Worm (Caenorhabditis elegans) whole organism, L1 larva: ENCODE measurements around the gene M03A1.3.

ENCODE experiments used
- C16A3.4 ChIP-seq: fragments of 150-350 bp; optimal IDR thresholded peaks from 2 replicates; lab custom pipeline; 2014; ENCODE audit warnings: missing biosample characterization, missing genetic modification characterization
- C34B4.2 ChIP-seq: sonication (generic microtip); optimal IDR thresholded peaks from 2 replicates; lab custom pipeline; 2017; ENCODE audit warnings: mild to moderate bottlenecking, missing genetic modification characterization, missing compliant biosample characterization
- F16B12.6 ChIP-seq: fragments of 150-350 bp; optimal IDR thresholded peaks from 2 replicates; lab custom pipeline; 2014; ENCODE audit warnings: missing biosample characterization, missing genetic modification characterization
- aha-1 ChIP-seq: fragments of 150-350 bp; optimal IDR thresholded peaks from 2 replicates; lab custom pipeline; 2014; ENCODE audit warnings: missing biosample characterization, missing genetic modification characterization
- alr-1 ChIP-seq: fragments of 200-800 bp; sonication (Bioruptor generic); optimal IDR thresholded peaks from 2 replicates; lab custom pipeline; 2018; ENCODE audit warnings: borderline replicate concordance, mild to moderate bottlenecking, missing genetic modification characterization, missing compliant biosample characterization
- ceh-63 ChIP-seq: fragments of 200-800 bp; sonication (Bioruptor generic); optimal IDR thresholded peaks from 2 replicates; lab custom pipeline; 2018; ENCODE audit warnings: mild to moderate bottlenecking, missing genetic modification characterization, missing compliant biosample characterization
- ceh-8 ChIP-seq: fragments of 200-800 bp; sonication (Bioruptor generic); optimal IDR thresholded peaks from 2 replicates; lab custom pipeline; 2018; ENCODE audit warnings: mild to moderate bottlenecking, missing genetic modification characterization, moderate library complexity, missing compliant biosample characterization
- efl-1 ChIP-seq, 4 experiments: fragments of 150-350 bp; optimal IDR thresholded peaks in 3 of 4; peaks in 1 of 4; 1 replicate in 1 of 4; 2 replicates in 3 of 4; lab custom pipeline; 2014; ENCODE audit warnings: missing biosample characterization in 2 of 4, missing genetic modification characterization in 2 of 4, missing genetic modification reagents in 2 of 4
- egl-13 ChIP-seq: sonication (generic microtip); optimal IDR thresholded peaks from 2 replicates; lab custom pipeline; 2016; ENCODE audit warnings: missing genotype, missing genetic modification reagents, missing genetic modification characterization, missing compliant biosample characterization
- elt-3 ChIP-seq, 6 experiments: fragments of 150-350 bp in 1 of 6; sonication (generic microtip); optimal IDR thresholded peaks; 2 replicates each; lab custom pipeline; 2017 to 2018; ENCODE audit warnings: missing biosample characterization in 6 of 6, missing genetic modification characterization in 6 of 6, inconsistent platforms in 1 of 6
- fkh-10 ChIP-seq: sonication (generic microtip); optimal IDR thresholded peaks from 2 replicates; lab custom pipeline; 2017; ENCODE audit warnings: missing biosample characterization, missing genetic modification reagents, missing genetic modification characterization
- fos-1 ChIP-seq: fragments of 150-350 bp; optimal IDR thresholded peaks from 2 replicates; lab custom pipeline; 2014; ENCODE audit warnings: missing biosample characterization, missing genetic modification characterization
- irx-1 ChIP-seq: sonication (generic microtip); optimal IDR thresholded peaks from 2 replicates; lab custom pipeline; 2016; ENCODE audit warnings: missing genetic modification characterization, missing compliant biosample characterization
- isw-1 ChIP-seq: fragments of 200-800 bp; sonication (Bioruptor generic); IDR thresholded peaks from 2 replicates; pipeline ENCODE4 v1.3.6; 2022; ENCODE audit warnings: missing genetic modification characterization, missing compliant biosample characterization
- lin-13 ChIP-seq: fragments of 150-350 bp; optimal IDR thresholded peaks from 2 replicates; lab custom pipeline; 2014; ENCODE audit warnings: missing biosample characterization, missing genetic modification reagents, missing genetic modification characterization
- lin-14 ChIP-seq: fragments of 200-800 bp; sonication (Bioruptor generic); optimal IDR thresholded peaks from 2 replicates; lab custom pipeline; 2018; ENCODE audit warnings: mild to moderate bottlenecking, missing genetic modification characterization, moderate library complexity, missing compliant biosample characterization
- mab-9 ChIP-seq: fragments of 200-800 bp; sonication (Bioruptor generic); IDR thresholded peaks from 2 replicates; pipeline ENCODE4 v1.3.6; 2022; ENCODE audit warnings: missing genetic modification reagents, missing genetic modification characterization, missing compliant biosample characterization
- mdl-1 ChIP-seq, 2 experiments: fragments of 150-350 bp; optimal IDR thresholded peaks; 2 replicates each; lab custom pipeline; 2014 to 2017; ENCODE audit warnings: missing biosample characterization in 2 of 2, missing genetic modification characterization in 2 of 2, inconsistent platforms in 1 of 2
- mef-2 ChIP-seq: fragments of 150-350 bp; optimal IDR thresholded peaks from 2 replicates; lab custom pipeline; 2014; ENCODE audit warnings: missing biosample characterization, missing genetic modification characterization
- mep-1 ChIP-seq: fragments of 150-350 bp; optimal IDR thresholded peaks from 2 replicates; lab custom pipeline; 2014; ENCODE audit warnings: missing biosample characterization, missing genetic modification characterization
- nhr-11 ChIP-seq: fragments of 150-350 bp; optimal IDR thresholded peaks from 2 replicates; lab custom pipeline; 2014; ENCODE audit warnings: missing biosample characterization, missing genetic modification characterization
- nhr-12 ChIP-seq: sonication (generic microtip); optimal IDR thresholded peaks from 2 replicates; lab custom pipeline; 2017; ENCODE audit warnings: missing biosample characterization, missing genetic modification characterization
- nhr-20 ChIP-seq: sonication (generic microtip); optimal IDR thresholded peaks from 2 replicates; lab custom pipeline; 2016; ENCODE audit warnings: mild to moderate bottlenecking, missing genetic modification characterization, missing compliant biosample characterization
- nhr-237 ChIP-seq: fragments of 150-350 bp; optimal IDR thresholded peaks from 2 replicates; lab custom pipeline; 2014; ENCODE audit warnings: missing biosample characterization, missing genetic modification characterization
- nhr-28 ChIP-seq: fragments of 150-350 bp; optimal IDR thresholded peaks from 2 replicates; lab custom pipeline; 2014; ENCODE audit warnings: missing biosample characterization, missing genetic modification characterization
- nhr-77 ChIP-seq: fragments of 150-350 bp; optimal IDR thresholded peaks from 2 replicates; lab custom pipeline; 2014; ENCODE audit warnings: missing biosample characterization, missing genetic modification characterization
- nhr-84 ChIP-seq: sonication (generic microtip); optimal IDR thresholded peaks from 2 replicates; lab custom pipeline; 2017; ENCODE audit warnings: missing biosample characterization, missing genetic modification characterization
- nhr-85 ChIP-seq: sonication (generic microtip); peaks from one replicate; lab custom pipeline; 2016; ENCODE audit warnings: missing genetic modification characterization, inconsistent platforms, missing compliant biosample characterization
- nhr-90 ChIP-seq: sonication (generic microtip); optimal IDR thresholded peaks from 2 replicates; lab custom pipeline; 2016; ENCODE audit warnings: mild to moderate bottlenecking, missing genetic modification characterization, missing compliant biosample characterization; ENCODE audit not compliant: poor library complexity
- rnt-1 ChIP-seq: sonication (generic microtip); optimal IDR thresholded peaks from 2 replicates; lab custom pipeline; 2016; ENCODE audit warnings: mild to moderate bottlenecking, missing genetic modification characterization, moderate library complexity, missing compliant biosample characterization
- snpc-4 ChIP-seq: fragments of 150-350 bp; optimal IDR thresholded peaks from 2 replicates; lab custom pipeline; 2014; ENCODE audit warnings: missing biosample characterization, missing genetic modification characterization
- snu-23 ChIP-seq: sonication (generic microtip); optimal IDR thresholded peaks from 2 replicates; lab custom pipeline; 2016; ENCODE audit warnings: missing genetic modification characterization, missing compliant biosample characterization
- sup-37 ChIP-seq: fragments of 200-800 bp; sonication (Bioruptor generic); optimal IDR thresholded peaks from 2 replicates; lab custom pipeline; 2018; ENCODE audit warnings: mild to moderate bottlenecking, missing genetic modification characterization, missing compliant biosample characterization
- swsn-7 ChIP-seq: sonication (generic microtip); optimal IDR thresholded peaks from 2 replicates; lab custom pipeline; 2016; ENCODE audit warnings: missing genetic modification characterization, missing compliant biosample characterization
- tbx-2 ChIP-seq: sonication (generic microtip); optimal IDR thresholded peaks from 2 replicates; lab custom pipeline; 2016; ENCODE audit warnings: missing genetic modification characterization, missing compliant biosample characterization
- unc-130 ChIP-seq: fragments of 150-350 bp; optimal IDR thresholded peaks from 2 replicates; lab custom pipeline; 2017; ENCODE audit warnings: missing biosample characterization, missing genetic modification characterization, inconsistent platforms
- unc-30 ChIP-seq: sonication (generic microtip); optimal IDR thresholded peaks from 2 replicates; lab custom pipeline; 2017; ENCODE audit warnings: missing biosample characterization, missing genetic modification characterization
- unc-62 ChIP-seq: fragments of 150-350 bp; optimal IDR thresholded peaks from 2 replicates; lab custom pipeline; 2014; ENCODE audit warnings: missing biosample characterization, missing genetic modification reagents, missing genetic modification characterization
- vab-15 ChIP-seq: sonication (generic microtip); optimal IDR thresholded peaks from 2 replicates; lab custom pipeline; 2017; ENCODE audit warnings: missing genotype, mild to moderate bottlenecking, missing genetic modification characterization, missing compliant biosample characterization
- zag-1 ChIP-seq: fragments of 150-350 bp; optimal IDR thresholded peaks from 2 replicates; lab custom pipeline; 2014; ENCODE audit warnings: missing biosample characterization, missing genetic modification characterization
- ztf-4 ChIP-seq: fragments of 150-350 bp; optimal IDR thresholded peaks from 2 replicates; lab custom pipeline; 2014; ENCODE audit warnings: missing biosample characterization, missing genetic modification characterization

The M03A1.3 gene

ce11 chrII:4583203-4583912 lies 25.8 kb downstream of the M03A1.3 start:
- TF ChIP-seq aha-1 (no peak), snpc-4 (no peak), ztf-4 (tag; lab: Kevin White, UChicago) (no peak), nhr-11 (tag; lab: Kevin White, UChicago) (no peak), nhr-84 (tag; lab: Kevin White, UChicago) (no peak), tbx-2 (tag; lab: Kevin White, UChicago) (no peak), snu-23 (GFP tag; lab: Kevin White, UChicago) (no peak), nhr-85 (tag; lab: Kevin White, UChicago) (peak; percentile 69), elt-3 (tag; optimal IDR thresholded peaks at IDR 0.05; lab: Kevin White, UChicago) (no peak), C34B4.2 (tag; lab: Kevin White, UChicago) (no peak), lin-14 (peak; percentile 28), rnt-1 (tag; lab: Kevin White, UChicago) (no peak), efl-1 (optimal IDR thresholded peaks at IDR 0.05; lab: Kevin White, UChicago) (no peak), efl-1 (GFP tag; optimal IDR thresholded peaks at IDR 0.05 in 1 of 2; lab: Kevin White, UChicago) (peak in 1 of 2 experiments; percentile 52), mep-1 (tag; lab: Kevin White, UChicago) (no peak), nhr-20 (tag; lab: Kevin White, UChicago) (no peak), mab-9 (GFP tag; lab: Robert Waterston, UW) (no peak), vab-15 (tag; lab: Kevin White, UChicago) (no peak), alr-1 (tag; lab: Kevin White, UChicago) (no peak), ceh-8 (no peak), nhr-77 (tag; lab: Kevin White, UChicago) (no peak)

ce11 chrII:4584313-4584712 lies 26.7 kb downstream of the M03A1.3 start:
- TF ChIP-seq C16A3.4 (tag; lab: Kevin White, UChicago): no peak
- TF ChIP-seq efl-1 (optimal IDR thresholded peaks at IDR 0.05; lab: Kevin White, UChicago): no peak
- TF ChIP-seq efl-1 (GFP tag; optimal IDR thresholded peaks at IDR 0.05 in 1 of 2; lab: Kevin White, UChicago): peak in 1 of 2 experiments; percentile 16
- TF ChIP-seq lin-14: peak; percentile 39

ce11 chrII:4585327-4585726 lies 27.7 kb downstream of the M03A1.3 start:
- TF ChIP-seq snu-23 (GFP tag; lab: Kevin White, UChicago): no peak
- no peak for TF ChIP-seq nhr-237
- no peak for TF ChIP-seq nhr-12
- no peak for TF ChIP-seq aha-1
- no peak for TF ChIP-seq irx-1 (tag; lab: Kevin White, UChicago)
- no peak for TF ChIP-seq nhr-28
- TF ChIP-seq tbx-2 (tag; lab: Kevin White, UChicago): no peak
- no peak for TF ChIP-seq sup-37 (GFP tag; lab: Kevin White, UChicago)
- no peak for TF ChIP-seq rnt-1 (tag; lab: Kevin White, UChicago)
- TF ChIP-seq lin-13 (GFP tag; lab: Kevin White, UChicago): no peak
- no peak for TF ChIP-seq nhr-84 (tag; lab: Kevin White, UChicago)
- TF ChIP-seq zag-1 (tag; lab: Kevin White, UChicago): no peak
- no peak for TF ChIP-seq egl-13 (tag; lab: Kevin White, UChicago)
- TF ChIP-seq elt-3 (tag; optimal IDR thresholded peaks at IDR 0.05; lab: Kevin White, UChicago): no peak
- no peak for TF ChIP-seq ceh-63 (GFP tag; lab: Kevin White, UChicago)
- TF ChIP-seq F16B12.6 (tag; lab: Kevin White, UChicago): no peak
- TF ChIP-seq isw-1 (GFP tag; lab: Robert Waterston, UW): no peak

DNA sequence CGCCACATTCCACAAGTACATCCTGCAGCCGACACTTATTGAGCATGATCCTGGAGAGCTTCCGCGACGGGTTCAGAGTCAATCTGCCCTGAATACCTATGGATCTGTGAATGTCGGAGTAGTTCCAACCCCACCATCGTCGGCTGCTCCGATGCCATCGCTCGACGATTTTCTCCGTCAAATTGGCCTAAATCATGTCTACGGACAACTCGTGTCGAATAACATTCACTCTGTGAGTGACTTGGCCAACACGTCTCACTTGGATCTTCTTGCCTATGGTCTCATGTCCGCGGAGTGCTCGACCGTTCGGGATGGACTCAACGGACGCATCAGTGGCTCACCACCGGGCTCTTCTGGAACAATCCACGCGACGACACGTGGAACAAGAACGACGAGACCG lies 32.5 kb downstream of the M03A1.3 start:
- TF ChIP-seq fkh-10 (GFP tag; lab: Kevin White, UChicago) (no peak), unc-130 (tag; lab: Kevin White, UChicago) (no peak), snu-23 (GFP tag; lab: Kevin White, UChicago) (no peak), unc-62 (GFP tag; lab: Kevin White, UChicago) (no peak), nhr-90 (tag; lab: Kevin White, UChicago) (no peak), mdl-1 (tag; optimal IDR thresholded peaks at IDR 0.05; lab: Kevin White, UChicago) (no peak), nhr-28 (no peak), unc-30 (tag; lab: Kevin White, UChicago) (no peak), efl-1 (optimal IDR thresholded peaks at IDR 0.05; lab: Kevin White, UChicago) (no peak), efl-1 (GFP tag; optimal IDR thresholded peaks at IDR 0.05 in 1 of 2; lab: Kevin White, UChicago) (no peak), nhr-11 (tag; lab: Kevin White, UChicago) (no peak), C34B4.2 (tag; lab: Kevin White, UChicago) (no peak), fos-1 (tag; lab: Kevin White, UChicago) (no peak), ztf-4 (tag; lab: Kevin White, UChicago) (no peak), swsn-7 (tag; lab: Kevin White, UChicago) (no peak), mef-2 (no peak), lin-14 (no peak)
